Worm (Caenorhabditis elegans): ENCODE measurements around the gene C16C4.1.

C16C4.1 gene

ce11 chrII:1882705-1883104 is 11.3 kb upstream of the C16C4.1 start, which contains the start of gene math-5:
TSS of gene math-5 (minus strand) at chrII:1882805.
- TF ChIP-seq ama-1 (optimal IDR thresholded peaks at IDR 0.05) (no peak), flt-1 (GFP tag; IDR thresholded peaks at IDR 0.05) (no peak), hnd-1 (tag; optimal IDR thresholded peaks at IDR 0.05) (no peak), scrt-1 (GFP tag; IDR thresholded peaks at IDR 0.05) (no peak), ets-7 (tag; optimal IDR thresholded peaks at IDR 0.05) (no peak), ceh-36 (tag; optimal IDR thresholded peaks at IDR 0.05) (no peak), tbx-11 (GFP tag; IDR thresholded peaks at IDR 0.05) (no peak), sea-1 (GFP tag; conservative IDR thresholded peaks at IDR 0.05) (no peak), hmg-4 (GFP tag; optimal IDR thresholded peaks at IDR 0.05) (no peak)

ce11 chrII:1884635-1885034 is 9.4 kb upstream of the C16C4.1 start, which contains the start of gene math-6:
TSS of gene math-6 (minus strand) at chrII:1884735.
- TF ChIP-seq B0310.2 (tag; optimal IDR thresholded peaks at IDR 0.05) (no peak), hmg-4 (GFP tag; optimal IDR thresholded peaks at IDR 0.05) (no peak), ama-1 (optimal IDR thresholded peaks at IDR 0.05) (no peak), scrt-1 (GFP tag; IDR thresholded peaks at IDR 0.05) (no peak), hnd-1 (tag; optimal IDR thresholded peaks at IDR 0.05) (no peak), sea-1 (GFP tag; conservative IDR thresholded peaks at IDR 0.05) (no peak), tbx-11 (GFP tag; IDR thresholded peaks at IDR 0.05) (no peak), tra-4 (tag; optimal IDR thresholded peaks at IDR 0.05) (no peak), flt-1 (GFP tag; IDR thresholded peaks at IDR 0.05) (no peak), pes-1 (GFP tag; IDR thresholded peaks at IDR 0.05) (no peak), ets-7 (tag; optimal IDR thresholded peaks at IDR 0.05) (no peak), ceh-13 (GFP tag; optimal IDR thresholded peaks at IDR 0.05) (no peak), ceh-36 (tag; optimal IDR thresholded peaks at IDR 0.05) (no peak), tbx-37 (GFP tag; conservative IDR thresholded peaks at IDR 0.05) (no peak), F13C5.2 (tag; optimal IDR thresholded peaks at IDR 0.05) (no peak), hmbx-1 (tag; optimal IDR thresholded peaks at IDR 0.05) (no peak), aly-1 (tag; optimal IDR thresholded peaks at IDR 0.05) (no peak)

ce11 chrII:1886379-1886778 is 7.6 kb upstream of the C16C4.1 start, which contains the start of gene math-7:
TSS of gene math-7 (minus strand) at chrII:1886479.
- TF ChIP-seq ets-7 (tag; optimal IDR thresholded peaks at IDR 0.05) (no peak), tbx-37 (GFP tag; conservative IDR thresholded peaks at IDR 0.05) (no peak), hmg-4 (GFP tag; optimal IDR thresholded peaks at IDR 0.05) (no peak), hnd-1 (tag; optimal IDR thresholded peaks at IDR 0.05) (no peak), scrt-1 (GFP tag; IDR thresholded peaks at IDR 0.05) (no peak), sea-1 (GFP tag; conservative IDR thresholded peaks at IDR 0.05) (no peak), ama-1 (optimal IDR thresholded peaks at IDR 0.05) (no peak), ceh-36 (tag; optimal IDR thresholded peaks at IDR 0.05) (no peak), tra-4 (tag; optimal IDR thresholded peaks at IDR 0.05) (no peak), pes-1 (GFP tag; IDR thresholded peaks at IDR 0.05) (no peak), hmbx-1 (tag; optimal IDR thresholded peaks at IDR 0.05) (no peak), B0310.2 (tag; optimal IDR thresholded peaks at IDR 0.05) (no peak), aly-1 (tag; optimal IDR thresholded peaks at IDR 0.05) (no peak), F13C5.2 (tag; optimal IDR thresholded peaks at IDR 0.05) (no peak), ceh-13 (GFP tag; optimal IDR thresholded peaks at IDR 0.05) (no peak), tbx-11 (GFP tag; IDR thresholded peaks at IDR 0.05) (no peak), flt-1 (GFP tag; IDR thresholded peaks at IDR 0.05) (no peak)

- TF ChIP-seq ceh-13 (GFP tag; optimal IDR thresholded peaks at IDR 0.05) (no peak), aly-1 (tag; optimal IDR thresholded peaks at IDR 0.05) (no peak), hmg-4 (GFP tag; optimal IDR thresholded peaks at IDR 0.05) (no peak), F13C5.2 (tag; optimal IDR thresholded peaks at IDR 0.05) (no peak)
These were observed 4.9 kb upstream of the C16C4.1 start, which contains the start of gene math-8 for ce11 chrII:1889071-1889470. TSS of gene math-8 (minus strand) at chrII:1889171.

- TF ChIP-seq scrt-1 (GFP tag; IDR thresholded peaks at IDR 0.05) (no peak), ceh-13 (GFP tag; optimal IDR thresholded peaks at IDR 0.05) (no peak), flt-1 (GFP tag; IDR thresholded peaks at IDR 0.05) (no peak), B0310.2 (tag; optimal IDR thresholded peaks at IDR 0.05) (no peak), aly-1 (tag; optimal IDR thresholded peaks at IDR 0.05) (no peak), pes-1 (GFP tag; IDR thresholded peaks at IDR 0.05) (no peak), tbx-11 (GFP tag; IDR thresholded peaks at IDR 0.05) (no peak), ceh-36 (tag; optimal IDR thresholded peaks at IDR 0.05) (no peak), F13C5.2 (tag; optimal IDR thresholded peaks at IDR 0.05) (no peak), hmg-4 (GFP tag; optimal IDR thresholded peaks at IDR 0.05) (no peak), ama-1 (optimal IDR thresholded peaks at IDR 0.05) (no peak), hnd-1 (tag; optimal IDR thresholded peaks at IDR 0.05) (no peak), ets-7 (tag; optimal IDR thresholded peaks at IDR 0.05) (no peak), hmbx-1 (tag; optimal IDR thresholded peaks at IDR 0.05) (no peak), tra-4 (tag; optimal IDR thresholded peaks at IDR 0.05) (no peak), tbx-37 (GFP tag; conservative IDR thresholded peaks at IDR 0.05) (no peak)
These were observed 3.3 kb upstream of the C16C4.1 start, which contains the start of gene math-9 for ce11 chrII:1890682-1891081. TSS of gene math-9 (minus strand) at chrII:1890782.

- TF ChIP-seq ceh-13 (GFP tag; optimal IDR thresholded peaks at IDR 0.05) = no peak
- no peak for TF ChIP-seq F13C5.2 (tag; optimal IDR thresholded peaks at IDR 0.05)
- TF ChIP-seq sea-1 (GFP tag; conservative IDR thresholded peaks at IDR 0.05) = no peak
- no peak for TF ChIP-seq tbx-37 (GFP tag; conservative IDR thresholded peaks at IDR 0.05)
These were observed 1.3 kb downstream of the C16C4.1 start, which contains the start of gene C46F9.5 for ce11 chrII:1895278-1895677. TSS of gene C46F9.5 (plus strand) at chrII:1895578.

- no peak for TF ChIP-seq ets-7 (tag; optimal IDR thresholded peaks at IDR 0.05)
These were observed 1.8 kb downstream of the C16C4.1 start, which contains the start of gene math-25 for ce11 chrII:1895762-1896161. TSS of gene math-25 (plus strand) at chrII:1896062.

- no peak for TF ChIP-seq ama-1 (optimal IDR thresholded peaks at IDR 0.05)
- TF ChIP-seq ceh-13 (GFP tag; optimal IDR thresholded peaks at IDR 0.05) = no peak
- TF ChIP-seq sea-1 (GFP tag; conservative IDR thresholded peaks at IDR 0.05) = no peak
- TF ChIP-seq tbx-37 (GFP tag; conservative IDR thresholded peaks at IDR 0.05) = no peak
- no peak for TF ChIP-seq hmg-4 (GFP tag; optimal IDR thresholded peaks at IDR 0.05)
- TF ChIP-seq tbx-11 (GFP tag; IDR thresholded peaks at IDR 0.05) = no peak
These were observed 3.9 kb downstream of the C16C4.1 start, which contains the start of gene C46F9.6 for ce11 chrII:1897936-1898335. TSS of gene C46F9.6 (plus strand) at chrII:1898236.
